Worm (Caenorhabditis elegans) whole organism, L2 larva: Measurements from ENCODE around the gene C24G6.8.
A peak's percentile ranks its signal among the peaks of the same experiment; 100 is the strongest.

ENCODE experiments used
- F13H6.1 ChIP-seq: sonication (generic microtip); optimal IDR thresholded peaks from 2 replicates; lab custom pipeline; 2016; ENCODE audit warnings: missing genetic modification characterization, missing compliant biosample characterization
- ama-1 ChIP-seq: fragments of 150-350 bp; optimal IDR thresholded peaks from 2 replicates; lab custom pipeline; 2018; ENCODE audit warnings: inconsistent platforms
- blmp-1 ChIP-seq: sonication (generic microtip); optimal IDR thresholded peaks from 2 replicates; lab custom pipeline; 2017; ENCODE audit warnings: missing genetic modification characterization, mild to moderate bottlenecking, missing compliant biosample characterization, antibody characterized with exemption, moderate library complexity; ENCODE audit not compliant: insufficient read depth
- ceh-16 ChIP-seq: fragments of 150-350 bp; optimal IDR thresholded peaks from 2 replicates; lab custom pipeline; 2014; ENCODE audit warnings: missing biosample characterization, missing genetic modification characterization
- ceh-82 ChIP-seq: fragments of 150-350 bp; optimal IDR thresholded peaks from 2 replicates; lab custom pipeline; 2014; ENCODE audit warnings: missing biosample characterization, missing genetic modification characterization
- crh-2 ChIP-seq: sonication (generic microtip); optimal IDR thresholded peaks from 2 replicates; lab custom pipeline; 2017; ENCODE audit warnings: missing biosample characterization, missing genetic modification characterization
- dmd-4 ChIP-seq: sonication (generic microtip); optimal IDR thresholded peaks from 2 replicates; lab custom pipeline; 2017; ENCODE audit warnings: missing biosample characterization, missing genetic modification characterization
- egl-27 ChIP-seq: sonication (generic microtip); optimal IDR thresholded peaks from 3 replicates; lab custom pipeline; 2017; ENCODE audit warnings: missing biosample characterization, missing genetic modification reagents, missing genetic modification characterization
- elt-1 ChIP-seq: fragments of 150-350 bp; optimal IDR thresholded peaks from 2 replicates; lab custom pipeline; 2014; ENCODE audit warnings: missing biosample characterization, missing genetic modification characterization
- fos-1 ChIP-seq: fragments of 150-350 bp; optimal IDR thresholded peaks from 2 replicates; lab custom pipeline; 2014; ENCODE audit warnings: missing biosample characterization, missing genetic modification characterization
- gmeb-1 ChIP-seq: fragments of 150-350 bp; optimal IDR thresholded peaks from 2 replicates; lab custom pipeline; 2014; ENCODE audit warnings: missing biosample characterization, missing genetic modification characterization
- lin-11 ChIP-seq: fragments of 150-350 bp; sonication (generic microtip); optimal IDR thresholded peaks from 2 replicates; lab custom pipeline; 2014; ENCODE audit warnings: missing biosample characterization, missing genetic modification characterization, inconsistent platforms, mixed read lengths
- lin-39 ChIP-seq: fragments of 150-350 bp; optimal IDR thresholded peaks from 2 replicates; lab custom pipeline; 2014; ENCODE audit warnings: missing biosample characterization, missing genetic modification reagents, missing genetic modification characterization
- mab-5 ChIP-seq: fragments of 150-350 bp; optimal IDR thresholded peaks from 2 replicates; lab custom pipeline; 2014; ENCODE audit warnings: missing biosample characterization, missing genetic modification characterization
- mdl-1 ChIP-seq, 2 experiments: fragments of 150-350 bp in 1 of 2; sonication (generic microtip) in 1 of 2; optimal IDR thresholded peaks; 2 replicates each; lab custom pipeline; 2017; ENCODE audit warnings: missing biosample characterization in 2 of 2, missing genetic modification characterization in 2 of 2
- nhr-10 ChIP-seq: sonication (generic microtip); optimal IDR thresholded peaks from 2 replicates; lab custom pipeline; 2017; ENCODE audit warnings: missing biosample characterization, missing genetic modification characterization
- nhr-11 ChIP-seq: fragments of 150-350 bp; optimal IDR thresholded peaks from 2 replicates; lab custom pipeline; 2014; ENCODE audit warnings: missing biosample characterization, missing genetic modification characterization
- nhr-12 ChIP-seq: fragments of 150-350 bp; optimal IDR thresholded peaks from 2 replicates; lab custom pipeline; 2014; ENCODE audit warnings: missing biosample characterization, missing genetic modification characterization
- nhr-23 ChIP-seq: fragments of 150-350 bp; optimal IDR thresholded peaks from 2 replicates; lab custom pipeline; 2014; ENCODE audit warnings: missing biosample characterization, missing genetic modification reagents, missing genetic modification characterization
- nhr-25 ChIP-seq: fragments of 150-350 bp; sonication (generic microtip); optimal IDR thresholded peaks from 3 replicates; lab custom pipeline; 2014; ENCODE audit warnings: missing biosample characterization, missing genetic modification characterization
- peb-1 ChIP-seq: fragments of 150-350 bp; optimal IDR thresholded peaks from 2 replicates; lab custom pipeline; 2014; ENCODE audit warnings: missing biosample characterization, missing genetic modification characterization
- sem-4 ChIP-seq: fragments of 150-350 bp; optimal IDR thresholded peaks from 2 replicates; lab custom pipeline; 2014; ENCODE audit warnings: missing biosample characterization, missing genetic modification reagents, missing genetic modification characterization
- skn-1 ChIP-seq: sonication (generic microtip); optimal IDR thresholded peaks from 2 replicates; lab custom pipeline; 2017; ENCODE audit warnings: missing biosample characterization, missing genetic modification characterization
- sma-3 ChIP-seq: sonication (generic microtip); optimal IDR thresholded peaks from 2 replicates; lab custom pipeline; 2016; ENCODE audit warnings: missing genetic modification reagents, missing genetic modification characterization, missing compliant biosample characterization
- sma-9 ChIP-seq, 2 experiments: fragments of 150-350 bp in 1 of 2; sonication (generic microtip) in 1 of 2; optimal IDR thresholded peaks; 2 replicates each; lab custom pipeline; 2014 to 2016; ENCODE audit warnings: missing genetic modification characterization in 2 of 2, mild to moderate bottlenecking in 1 of 2, missing biosample characterization in 1 of 2, missing compliant biosample characterization in 1 of 2, missing genetic modification reagents in 1 of 2, moderate library complexity in 1 of 2
- snpc-4 ChIP-seq: fragments of 150-350 bp; optimal IDR thresholded peaks from 2 replicates; lab custom pipeline; 2014; ENCODE audit warnings: missing biosample characterization, missing genetic modification characterization
- unc-39 ChIP-seq: fragments of 150-350 bp; optimal IDR thresholded peaks from 2 replicates; lab custom pipeline; 2014; ENCODE audit warnings: missing biosample characterization, missing genetic modification characterization
- unc-55 ChIP-seq: fragments of 150-350 bp; sonication (generic microtip); optimal IDR thresholded peaks from 3 replicates; lab custom pipeline; 2014; ENCODE audit warnings: missing biosample characterization, missing genetic modification reagents, missing genetic modification characterization
- unc-62 ChIP-seq: fragments of 150-350 bp; optimal IDR thresholded peaks from 2 replicates; lab custom pipeline; 2014; ENCODE audit warnings: missing biosample characterization, missing genetic modification reagents, missing genetic modification characterization
- ztf-1 ChIP-seq: fragments of 200-800 bp; sonication (Bioruptor generic); conservative IDR thresholded peaks from 2 replicates; pipeline ENCODE4 v1.3.6; 2022; ENCODE audit warnings: missing genetic modification characterization, missing compliant biosample characterization
- ztf-11 ChIP-seq: sonication (generic microtip); optimal IDR thresholded peaks from 2 replicates; lab custom pipeline; 2017; ENCODE audit warnings: missing biosample characterization, missing genetic modification characterization
- ztf-4 ChIP-seq: fragments of 150-350 bp; optimal IDR thresholded peaks from 2 replicates; lab custom pipeline; 2014; ENCODE audit warnings: missing biosample characterization, missing genetic modification characterization

Gene C24G6.8

DNA sequence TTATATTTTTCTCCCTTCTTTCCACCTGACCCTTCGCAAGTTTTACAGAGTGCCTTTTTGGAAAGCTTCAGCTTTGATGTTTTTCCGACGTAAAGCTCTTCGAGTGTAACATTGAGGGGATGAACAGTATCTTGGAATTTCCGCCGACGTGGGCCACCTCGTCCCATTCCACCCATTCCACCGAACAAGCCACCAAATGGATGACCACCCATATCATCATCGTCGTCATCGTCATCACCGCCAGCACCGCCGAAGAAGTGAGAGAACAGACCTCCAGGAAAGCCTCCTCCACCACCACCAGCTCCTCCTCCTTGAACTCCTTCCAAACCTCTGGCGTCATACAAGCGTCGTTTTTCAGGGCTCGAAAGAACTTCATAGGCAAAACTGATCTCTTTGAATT, 31.4 kb downstream of the C24G6.8 start:
- no peak for TF ChIP-seq sem-4 (tag; lab: Kevin White, UChicago)

DNA sequence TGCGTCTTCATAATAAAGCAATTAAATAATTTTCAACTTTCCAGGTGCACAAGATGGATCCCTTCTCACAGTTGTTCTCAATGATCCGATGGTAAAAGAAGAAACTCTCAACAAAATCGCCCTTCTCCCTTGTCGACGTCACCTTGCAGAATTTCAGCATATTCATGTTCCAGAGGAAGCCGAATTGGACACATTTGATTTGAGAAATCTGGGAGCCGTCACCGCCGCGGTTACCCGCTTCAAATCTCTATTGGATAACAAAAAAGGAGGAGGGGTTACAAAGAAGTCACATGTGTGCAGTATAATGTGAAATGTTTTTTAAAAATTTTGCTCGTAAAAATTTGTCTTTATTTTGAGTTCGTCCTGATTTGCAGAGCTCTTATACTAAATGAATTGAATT, 33.0 kb downstream of the C24G6.8 start:
- peak; percentile 29 for TF ChIP-seq ama-1
- peak; percentile 6 for TF ChIP-seq sma-3 (GFP tag; lab: Kevin White, UChicago)
- TF ChIP-seq nhr-25, result no peak

ce11 chrV:5499475-5499874, 36.2 kb downstream of the C24G6.8 start:
- TF ChIP-seq gmeb-1 (tag; lab: Kevin White, UChicago) (no peak), unc-62 (GFP tag; lab: Kevin White, UChicago) (no peak), dmd-4 (tag; lab: Kevin White, UChicago) (no peak), ztf-4 (tag; lab: Kevin White, UChicago) (no peak), nhr-23 (no peak), nhr-10 (tag; lab: Kevin White, UChicago) (no peak), nhr-11 (tag; lab: Kevin White, UChicago) (no peak), lin-11 (tag; lab: Kevin White, UChicago) (no peak), nhr-12 (tag; lab: Kevin White, UChicago) (no peak), nhr-25 (no peak), mab-5 (tag; lab: Kevin White, UChicago) (no peak), ztf-1 (GFP tag; lab: Robert Waterston, UW) (no peak), skn-1 (no peak), peb-1 (tag; lab: Kevin White, UChicago) (no peak)
- TF ChIP-seq, all 48 proteins: peak for 0

DNA sequence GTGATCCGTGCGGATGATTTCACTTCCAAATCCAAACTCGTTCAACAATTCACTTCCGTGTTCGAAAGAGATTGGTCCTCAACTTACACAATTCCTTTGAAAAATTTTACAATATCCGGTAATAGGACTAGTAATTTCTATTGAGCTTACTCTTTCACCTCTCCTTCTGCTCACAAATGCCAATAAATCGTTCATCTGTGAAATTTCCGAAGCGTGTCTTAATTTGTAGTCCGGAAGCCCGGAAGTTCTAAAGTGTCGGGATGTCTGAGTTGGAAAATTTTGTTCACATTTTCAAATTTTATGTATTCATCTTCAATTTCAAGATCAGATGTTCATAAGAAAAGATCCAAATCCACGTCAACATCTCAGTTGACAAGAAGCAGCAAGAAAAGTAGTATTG, 42.2 kb downstream of the C24G6.8 start, which contains the start of gene T05C3.2:
Gene T05C3.2 (plus strand): TSS at position 301 of the 400 bp plus-strand sequence.
- no peak for TF ChIP-seq snpc-4 (tag; lab: Kevin White, UChicago)
- no peak for TF ChIP-seq lin-39 (tag; lab: Kevin White, UChicago)
- no peak for TF ChIP-seq ztf-11 (tag; lab: Kevin White, UChicago)
- TF ChIP-seq nhr-23, result no peak
- no peak for TF ChIP-seq unc-39 (tag; lab: Kevin White, UChicago)
- no peak for TF ChIP-seq elt-1
- no peak for TF ChIP-seq unc-55 (GFP tag; lab: Kevin White, UChicago)
- TF ChIP-seq lin-11 (tag; lab: Kevin White, UChicago), result no peak
- TF ChIP-seq ceh-16 (tag; lab: Kevin White, UChicago), result no peak
- no peak for TF ChIP-seq F13H6.1 (tag; lab: Kevin White, UChicago)
- TF ChIP-seq sem-4 (tag; lab: Kevin White, UChicago), result no peak
- TF ChIP-seq skn-1, result no peak
- TF ChIP-seq sma-9 (GFP tag; optimal IDR thresholded peaks at IDR 0.05; lab: Kevin White, UChicago), result no peak
- no peak for TF ChIP-seq sma-9 (tag; optimal IDR thresholded peaks at IDR 0.05; lab: Kevin White, UChicago)
- no peak for TF ChIP-seq ztf-1 (GFP tag; lab: Robert Waterston, UW)
- TF ChIP-seq nhr-10 (tag; lab: Kevin White, UChicago), result no peak
- TF ChIP-seq mdl-1 (tag; optimal IDR thresholded peaks at IDR 0.05; lab: Kevin White, UChicago), result no peak

DNA sequence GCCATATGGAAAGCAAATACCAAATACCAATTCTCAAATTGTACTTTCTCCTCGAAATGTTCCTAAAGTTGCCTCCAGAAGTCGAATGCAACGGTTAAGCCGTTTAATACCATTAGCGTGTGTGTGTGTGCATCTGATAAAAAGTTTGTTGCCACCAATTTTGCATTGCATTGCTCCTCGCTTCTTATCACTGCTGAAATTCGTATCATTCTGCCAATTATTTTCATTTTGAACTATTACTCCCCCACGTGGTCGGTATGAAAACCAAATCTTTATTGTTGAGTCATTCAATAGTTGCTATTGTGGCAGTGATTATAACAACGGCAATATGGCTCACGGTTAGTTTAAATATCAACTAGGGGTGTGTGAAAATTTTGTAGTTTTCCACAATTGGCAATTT, 45.5 kb downstream of the C24G6.8 start, which contains the start of gene T05C3.6:
Gene T05C3.6 (plus strand): TSS at position 241 of the 400 bp plus-strand sequence.
- TF ChIP-seq crh-2 (tag; lab: Kevin White, UChicago) (peak; percentile 28), nhr-12 (tag; lab: Kevin White, UChicago) (no peak), fos-1 (peak; percentile 89), gmeb-1 (tag; lab: Kevin White, UChicago) (peak; percentile 20)

DNA sequence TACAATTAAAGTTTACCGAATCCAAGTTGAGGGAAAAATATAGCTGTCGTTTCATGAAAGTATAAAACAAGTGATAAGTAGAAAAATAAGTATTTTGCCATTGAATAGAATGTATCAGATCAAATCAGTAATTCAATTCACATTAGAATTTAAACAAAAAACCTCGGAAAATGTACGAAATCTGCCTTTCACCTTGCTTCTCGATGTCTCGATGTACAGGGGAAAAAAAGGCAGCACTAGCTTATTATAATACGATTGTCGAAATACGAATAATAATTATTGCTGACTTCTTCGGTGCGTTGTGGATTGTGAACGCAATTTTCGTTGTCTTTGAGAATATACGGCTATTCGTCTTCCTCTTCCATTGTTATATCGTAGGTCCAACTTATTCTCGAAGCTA, 46.9 kb downstream of the C24G6.8 start, which contains the start of gene grl-18:
Gene grl-18 (minus strand): TSS at position 101 of the 400 bp plus-strand sequence.
- TF ChIP-seq unc-55 (GFP tag; lab: Kevin White, UChicago) (no peak), blmp-1 (tag; lab: Kevin White, UChicago) (no peak), ceh-82 (tag; lab: Kevin White, UChicago) (no peak), F13H6.1 (tag; lab: Kevin White, UChicago) (no peak), egl-27 (tag; lab: Kevin White, UChicago) (no peak), sem-4 (tag; lab: Kevin White, UChicago) (no peak)
